In the genomic region with DNA sequence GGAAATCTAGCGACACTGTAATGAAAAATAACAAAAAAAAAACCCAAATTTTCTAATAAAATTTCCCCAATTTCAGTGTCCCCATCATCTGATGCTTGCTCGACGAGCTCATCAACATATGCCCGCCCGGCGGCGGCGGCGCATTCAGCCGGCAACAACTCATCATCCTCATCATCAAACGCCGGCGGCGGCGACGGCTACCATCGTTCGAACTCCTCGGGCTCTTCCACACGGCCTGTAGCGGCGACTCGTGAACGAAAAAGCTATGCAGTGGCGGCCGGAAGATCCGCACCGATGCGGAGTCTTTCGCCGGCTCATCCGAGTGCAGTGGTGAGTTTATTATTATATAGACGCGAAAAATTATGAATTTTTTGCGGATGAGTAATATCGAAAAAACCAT, we compare ENCODE assay signal across 2 worm cellular contexts.
TF ChIP-seq lines count a peak whose summit lies in the region.

No protein-coding gene starts in this region.

TF ChIP-seq in whole organism, L4 larva, 104 proteins besides CTCF, POLR2A, EP300 and RAD21:
- no peak for TF ChIP-seq hif-1 (tag; optimal IDR thresholded peaks at IDR 0.05; lab: Kevin White, UChicago)
- TF ChIP-seq mdt-29 (GFP tag; IDR thresholded peaks at IDR 0.05; lab: Robert Waterston, UW) = 0 out of 2 replicates have a peak, but pooled peaks have one; percentile 7
- TF ChIP-seq Y48G9A.11 (GFP tag; IDR thresholded peaks at IDR 0.05; lab: Robert Waterston, UW) = no peak
- no peak for TF ChIP-seq cey-2 (tag; optimal IDR thresholded peaks at IDR 0.05; lab: Kevin White, UChicago; ENCODE audit: borderline replicate concordance, insufficient read depth)
- no peak for TF ChIP-seq mdl-1 (tag; optimal IDR thresholded peaks at IDR 0.05; lab: Kevin White, UChicago)
- TF ChIP-seq lin-38 (GFP tag; IDR thresholded peaks at IDR 0.05; lab: Robert Waterston, UW) = no peak
- TF ChIP-seq jun-1 (tag; optimal IDR thresholded peaks at IDR 0.05; lab: Kevin White, UChicago) = no peak
- no peak for TF ChIP-seq ceh-62 (tag; optimal IDR thresholded peaks at IDR 0.05; lab: Kevin White, UChicago)
- TF ChIP-seq ceh-82 (tag; optimal IDR thresholded peaks at IDR 0.05; lab: Kevin White, UChicago) = no peak
- peak; percentile 88 for TF ChIP-seq set-16 (GFP tag; IDR thresholded peaks at IDR 0.05; lab: Robert Waterston, UW)
- no peak for TF ChIP-seq lin-13 (GFP tag; optimal IDR thresholded peaks at IDR 0.05; lab: Kevin White, UChicago)
- no peak for TF ChIP-seq ctbp-1 (GFP tag; IDR thresholded peaks at IDR 0.05; lab: Robert Waterston, UW)
- no peak for TF ChIP-seq sdz-12 (GFP tag; optimal IDR thresholded peaks at IDR 0.05; lab: Kevin White, UChicago)
- TF ChIP-seq dmd-6 (GFP tag; IDR thresholded peaks at IDR 0.05; lab: Robert Waterston, UW) = no peak
- TF ChIP-seq nhr-42 (GFP tag; IDR thresholded peaks at IDR 0.05; lab: Robert Waterston, UW) = 0 out of 2 replicates have a peak, but pooled peaks have one; percentile 16
- no peak for TF ChIP-seq daf-19 (GFP tag; conservative IDR thresholded peaks at IDR 0.05; lab: Robert Waterston, UW)
- no peak for TF ChIP-seq nhr-48 (tag; optimal IDR thresholded peaks at IDR 0.05; lab: Kevin White, UChicago)
- no peak for TF ChIP-seq attf-4 (tag; optimal IDR thresholded peaks at IDR 0.05; lab: Kevin White, UChicago)
- TF ChIP-seq T20F7.1 (GFP tag; optimal IDR thresholded peaks at IDR 0.05; lab: Kevin White, UChicago) = no peak
- TF ChIP-seq D1046.2 (GFP tag; IDR thresholded peaks at IDR 0.05; lab: Robert Waterston, UW) = no peak
- 0 out of 2 replicates have a peak, but pooled peaks have one; percentile 32 for TF ChIP-seq zip-11 (GFP tag; IDR thresholded peaks at IDR 0.05; lab: Robert Waterston, UW)
- TF ChIP-seq php-3 (GFP tag; IDR thresholded peaks at IDR 0.05; lab: Robert Waterston, UW) = no peak; the same call in 1 of the 2 replicates
- TF ChIP-seq F49E8.2 (tag; optimal IDR thresholded peaks at IDR 0.05; lab: Kevin White, UChicago; ENCODE audit: borderline replicate concordance) = no peak
- TF ChIP-seq hlh-30 (tag; optimal IDR thresholded peaks at IDR 0.05; lab: Kevin White, UChicago; ENCODE audit: insufficient read depth) = no peak
- TF ChIP-seq lir-3 (tag; optimal IDR thresholded peaks at IDR 0.05; lab: Kevin White, UChicago) = no peak
TF ChIP-seq in whole organism, L4 larva: peak in this region for 4.

TF ChIP-seq in whole organism, young adult, 124 proteins besides CTCF, POLR2A, EP300 and RAD21:
- TF ChIP-seq zfh-2 (GFP tag; conservative IDR thresholded peaks at IDR 0.05; lab: Robert Waterston, UW) (peak; percentile 90), ztf-18 (tag; optimal IDR thresholded peaks at IDR 0.05; lab: Kevin White, UChicago) (no peak), egrh-3 (GFP tag; IDR thresholded peaks at IDR 0.05; lab: Robert Waterston, UW) (peak; percentile 53; the same call in 1 of the 2 replicates)
